Fruit fly (Drosophila melanogaster): ENCODE measurements around the gene z.

DNA sequence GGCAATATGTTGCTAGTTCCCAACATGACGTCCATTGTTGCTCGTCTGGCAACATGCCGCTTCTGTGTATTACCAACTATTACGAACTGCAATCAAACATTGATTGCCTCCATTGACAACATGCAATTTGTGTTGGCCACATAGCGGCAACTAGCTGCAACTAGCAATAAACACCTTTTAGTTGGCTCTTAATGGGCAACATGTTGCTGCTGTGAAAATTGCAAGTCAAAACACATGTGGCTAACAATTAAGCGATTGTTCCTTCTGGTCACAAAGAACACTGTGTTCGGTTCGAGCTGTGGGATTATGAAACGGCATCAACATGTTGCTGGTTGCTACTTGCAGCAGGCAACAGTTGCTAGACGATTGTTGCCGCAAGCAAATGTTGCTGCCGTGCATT is 6.2 kb downstream of the z start:
- TF ChIP-seq OdsH (GFP tag; optimal IDR thresholded peaks at IDR 0.05) (no peak), Sp1 (GFP tag; optimal IDR thresholded peaks at IDR 0.05) (no peak), usp (GFP tag; optimal IDR thresholded peaks at IDR 0.05) (no peak), psq (GFP tag; optimal IDR thresholded peaks at IDR 0.05) (no peak), ey (GFP tag; optimal IDR thresholded peaks at IDR 0.05) (no peak), pan (optimal IDR thresholded peaks at IDR 0.05) (no peak), fru (GFP tag; optimal IDR thresholded peaks at IDR 0.05) (no peak)

Measured in whole organism, wandering third instar larva.